Worm (Caenorhabditis elegans) whole organism, young adult: ENCODE measurements around the gene C01G6.9.

ENCODE experiments used
- B0035.1 ChIP-seq: sonication (generic microtip); optimal IDR thresholded peaks from 2 replicates; lab custom pipeline; 2016; ENCODE audit warnings: missing genetic modification characterization, mild to moderate bottlenecking, missing compliant biosample characterization, missing genotype, missing genetic modification reagents
- F10E7.11 ChIP-seq: sonication (generic microtip); optimal IDR thresholded peaks from 2 replicates; lab custom pipeline; 2017; ENCODE audit warnings: mild to moderate bottlenecking, missing genetic modification characterization, moderate library complexity, missing compliant biosample characterization
- F22D6.2 ChIP-seq: sonication (generic microtip); optimal IDR thresholded peaks from 2 replicates; lab custom pipeline; 2016; ENCODE audit warnings: mild to moderate bottlenecking, missing genetic modification characterization, missing compliant biosample characterization
- F33H1.4 ChIP-seq: fragments of 200-800 bp; sonication (Bioruptor generic); IDR thresholded peaks from 2 replicates; pipeline ENCODE4 v1.3.6; 2022; ENCODE audit warnings: missing genetic modification reagents, missing genetic modification characterization, missing compliant biosample characterization
- K11D2.4 ChIP-seq: fragments of 200-800 bp; sonication (Bioruptor generic); IDR thresholded peaks from 2 replicates; pipeline ENCODE4 v1.3.6; 2022; ENCODE audit warnings: missing genetic modification reagents, missing genetic modification characterization, missing compliant biosample characterization
- K12H6.12 ChIP-seq: fragments of 200-800 bp; sonication (Bioruptor generic); optimal IDR thresholded peaks from 2 replicates; lab custom pipeline; 2018; ENCODE audit warnings: mild to moderate bottlenecking, missing genetic modification characterization, missing compliant biosample characterization
- ZK185.1 ChIP-seq: sonication (generic microtip); optimal IDR thresholded peaks from 2 replicates; lab custom pipeline; 2016; ENCODE audit warnings: mild to moderate bottlenecking, missing genetic modification characterization, missing compliant biosample characterization; ENCODE audit not compliant: poor library complexity, severe bottlenecking
- akir-1 ChIP-seq: fragments of 200-800 bp; sonication (Bioruptor generic); optimal IDR thresholded peaks from 2 replicates; lab custom pipeline; 2018; ENCODE audit warnings: mild to moderate bottlenecking, missing genetic modification characterization, moderate library complexity, missing compliant biosample characterization
- aptf-2 ChIP-seq: fragments of 200-800 bp; sonication (Bioruptor generic); conservative IDR thresholded peaks from 2 replicates; pipeline ENCODE4 v1.3.6; 2022; ENCODE audit warnings: missing genetic modification reagents, missing genetic modification characterization, missing compliant biosample characterization
- atf-7 ChIP-seq: sonication (generic microtip); optimal IDR thresholded peaks from 2 replicates; lab custom pipeline; 2017; ENCODE audit warnings: mild to moderate bottlenecking, missing genetic modification characterization, missing compliant biosample characterization
- attf-5 ChIP-seq: fragments of 200-800 bp; sonication (Bioruptor generic); optimal IDR thresholded peaks from 2 replicates; lab custom pipeline; 2018; ENCODE audit warnings: mild to moderate bottlenecking, missing genetic modification characterization, missing compliant biosample characterization
- bed-2 ChIP-seq: fragments of 200-800 bp; sonication (Bioruptor generic); IDR thresholded peaks from 2 replicates; pipeline ENCODE4 v1.3.6; 2022; ENCODE audit warnings: missing genetic modification reagents, missing genetic modification characterization, missing compliant biosample characterization
- cebp-1 ChIP-seq, 2 experiments: fragments of 200-800 bp in 1 of 2; sonication (Bioruptor generic) in 1 of 2; sonication (generic microtip) in 1 of 2; IDR thresholded peaks in 1 of 2; optimal IDR thresholded peaks in 1 of 2; 2 replicates each; pipeline versions ENCODE4 v1.3.6 to Lab custom; 2017 to 2022; ENCODE audit warnings: missing compliant biosample characterization in 2 of 2, missing genetic modification characterization in 2 of 2, mild to moderate bottlenecking in 1 of 2, missing genetic modification reagents in 1 of 2, moderate library complexity in 1 of 2
- die-1 ChIP-seq: sonication (generic microtip); optimal IDR thresholded peaks from 2 replicates; lab custom pipeline; 2016; ENCODE audit warnings: missing genotype, mild to moderate bottlenecking, missing genetic modification characterization, missing compliant biosample characterization
- dox-1 ChIP-seq: fragments of 200-800 bp; sonication (Bioruptor generic); IDR thresholded peaks from 2 replicates; pipeline ENCODE4 v1.3.6; 2022; ENCODE audit warnings: missing genetic modification reagents, missing genetic modification characterization, missing compliant biosample characterization
- dpl-1 ChIP-seq: fragments of 150-350 bp; optimal IDR thresholded peaks from 2 replicates; lab custom pipeline; 2014; ENCODE audit warnings: missing biosample characterization, missing genetic modification reagents, missing genetic modification characterization
- efl-1 ChIP-seq: fragments of 150-350 bp; optimal IDR thresholded peaks from 2 replicates; lab custom pipeline; 2014; ENCODE audit warnings: missing biosample characterization, missing genetic modification reagents, missing genetic modification characterization
- egl-44 ChIP-seq: fragments of 200-800 bp; sonication (Bioruptor generic); IDR thresholded peaks from 2 replicates; pipeline ENCODE4 v1.3.6; 2022; ENCODE audit warnings: missing genetic modification reagents, missing genetic modification characterization, missing compliant biosample characterization
- gei-17 ChIP-seq: fragments of 200-800 bp; sonication (Bioruptor generic); optimal IDR thresholded peaks from 2 replicates; lab custom pipeline; 2018; ENCODE audit warnings: mild to moderate bottlenecking, missing genetic modification characterization, missing compliant biosample characterization
- hlh-12 ChIP-seq: sonication (generic microtip); optimal IDR thresholded peaks from 2 replicates; lab custom pipeline; 2016; ENCODE audit warnings: missing genetic modification characterization, missing compliant biosample characterization
- hmg-1.2 ChIP-seq: fragments of 200-800 bp; sonication (Bioruptor generic); IDR thresholded peaks from 2 replicates; pipeline ENCODE4 v1.3.6; 2022; ENCODE audit warnings: missing genetic modification reagents, missing genetic modification characterization, missing compliant biosample characterization
- hrde-1 ChIP-seq: sonication (generic microtip); optimal IDR thresholded peaks from 2 replicates; lab custom pipeline; 2016; ENCODE audit warnings: missing genetic modification characterization, mild to moderate bottlenecking, missing compliant biosample characterization, moderate library complexity, missing genotype, missing genetic modification reagents, borderline replicate concordance
- lag-1 ChIP-seq: fragments of 200-800 bp; sonication (Bioruptor generic); IDR thresholded peaks from 2 replicates; pipeline ENCODE4 v1.3.6; 2022; ENCODE audit warnings: missing genetic modification reagents, missing genetic modification characterization, missing compliant biosample characterization
- let-526 ChIP-seq: fragments of 200-800 bp; sonication (Bioruptor generic); IDR thresholded peaks from 2 replicates; pipeline ENCODE4 v1.3.6; 2022; ENCODE audit warnings: missing genetic modification reagents, missing genetic modification characterization, missing compliant biosample characterization
- let-607 ChIP-seq, 2 experiments: fragments of 200-800 bp in 1 of 2; sonication (Bioruptor generic) in 1 of 2; sonication (generic microtip) in 1 of 2; optimal IDR thresholded peaks; 2 replicates each; lab custom pipeline; 2016 to 2018; ENCODE audit warnings: mild to moderate bottlenecking in 2 of 2, missing compliant biosample characterization in 2 of 2, missing genetic modification characterization in 2 of 2, moderate library complexity in 2 of 2, missing genotype in 1 of 2
- lin-40 ChIP-seq: sonication (generic microtip); optimal IDR thresholded peaks from 2 replicates; lab custom pipeline; 2016; ENCODE audit warnings: missing genetic modification characterization, mild to moderate bottlenecking, missing compliant biosample characterization, missing genotype, missing genetic modification reagents
- lin-54 ChIP-seq: fragments of 200-800 bp; sonication (Bioruptor generic); optimal IDR thresholded peaks from 2 replicates; lab custom pipeline; 2018; ENCODE audit warnings: mild to moderate bottlenecking, missing genetic modification characterization, missing compliant biosample characterization
- madf-10 ChIP-seq: sonication (generic microtip); optimal IDR thresholded peaks from 2 replicates; lab custom pipeline; 2016; ENCODE audit warnings: mild to moderate bottlenecking, missing genetic modification characterization, missing compliant biosample characterization
- madf-8 ChIP-seq: fragments of 200-800 bp; sonication (Bioruptor generic); conservative IDR thresholded peaks from 2 replicates; pipeline ENCODE4 v1.3.6; 2022; ENCODE audit warnings: missing genetic modification reagents, missing genetic modification characterization, missing compliant biosample characterization
- mel-28 ChIP-seq: sonication (generic microtip); optimal IDR thresholded peaks from 2 replicates; lab custom pipeline; 2016; ENCODE audit warnings: borderline replicate concordance, mild to moderate bottlenecking, missing genetic modification characterization, missing compliant biosample characterization
- mxl-1 ChIP-seq: sonication (generic microtip); optimal IDR thresholded peaks from 2 replicates; lab custom pipeline; 2016; ENCODE audit warnings: missing genetic modification characterization, missing compliant biosample characterization
- nfya-1 ChIP-seq: sonication (generic microtip); optimal IDR thresholded peaks from 2 replicates; lab custom pipeline; 2017; ENCODE audit warnings: antibody characterized with exemption, missing compliant biosample characterization, missing genetic modification characterization, borderline replicate concordance; ENCODE audit not compliant: insufficient read depth
- nfya-2 ChIP-seq: fragments of 200-800 bp; sonication (Bioruptor generic); IDR thresholded peaks from 2 replicates; pipeline ENCODE4 v1.3.6; 2022; ENCODE audit warnings: missing genetic modification reagents, missing genetic modification characterization, missing compliant biosample characterization
- pha-4 ChIP-seq: fragments of 150-350 bp; sonication (generic microtip); optimal IDR thresholded peaks from 2 replicates; lab custom pipeline; 2014; ENCODE audit warnings: missing biosample characterization, missing genetic modification reagents, missing genetic modification characterization
- rec-8 ChIP-seq, 2 experiments: sonication (generic microtip); optimal IDR thresholded peaks; 2 replicates each; lab custom pipeline; 2016; ENCODE audit warnings: mild to moderate bottlenecking in 2 of 2, missing genetic modification characterization in 2 of 2, missing genetic modification reagents in 2 of 2, missing genotype in 2 of 2, missing biosample characterization in 1 of 2, missing compliant biosample characterization in 1 of 2, moderate library complexity in 1 of 2
- rpc-1 ChIP-seq, 2 experiments: fragments of 150-350 bp in 1 of 2; sonication (generic microtip) in 1 of 2; optimal IDR thresholded peaks; 2 replicates each; lab custom pipeline; 2014 to 2018; ENCODE audit warnings: missing biosample characterization in 1 of 2, missing genetic modification characterization in 1 of 2, missing genetic modification reagents in 1 of 2, missing genotype in 1 of 2
- sdz-38 ChIP-seq: sonication (generic microtip); optimal IDR thresholded peaks from 2 replicates; lab custom pipeline; 2016; ENCODE audit warnings: missing genotype, missing genetic modification characterization, missing compliant biosample characterization
- snpc-3.4 ChIP-seq: sonication (generic microtip); optimal IDR thresholded peaks from 2 replicates; lab custom pipeline; 2017; ENCODE audit warnings: missing genetic modification characterization, mild to moderate bottlenecking, missing compliant biosample characterization, antibody characterized with exemption, moderate library complexity, missing genotype, missing genetic modification reagents
- snpc-4 ChIP-seq, 5 experiments: fragments of 150-350 bp in 1 of 5; sonication (generic microtip) in 4 of 5; optimal IDR thresholded peaks; 2 replicates each; lab custom pipeline; 2014 to 2018; ENCODE audit warnings: missing genetic modification characterization in 5 of 5, missing biosample characterization in 3 of 5, antibody characterized with exemption in 2 of 5, mild to moderate bottlenecking in 2 of 5, missing compliant biosample characterization in 2 of 5, missing genotype in 2 of 5, moderate library complexity in 2 of 5, missing genetic modification reagents in 1 of 5
- sptf-2 ChIP-seq: fragments of 200-800 bp; sonication (Bioruptor generic); optimal IDR thresholded peaks from 2 replicates; lab custom pipeline; 2018; ENCODE audit warnings: mild to moderate bottlenecking, missing genetic modification characterization, missing compliant biosample characterization
- tbp1 ChIP-seq: fragments of 200-800 bp; sonication (Bioruptor generic); optimal IDR thresholded peaks from 2 replicates; lab custom pipeline; 2018; ENCODE audit warnings: mild to moderate bottlenecking, missing genetic modification characterization, missing compliant biosample characterization
- zim-3 ChIP-seq: sonication (generic microtip); optimal IDR thresholded peaks from 2 replicates; lab custom pipeline; 2017; ENCODE audit warnings: mild to moderate bottlenecking, missing genetic modification characterization, moderate library complexity, missing compliant biosample characterization
- ztf-28 ChIP-seq: fragments of 200-800 bp; sonication (Bioruptor generic); IDR thresholded peaks from 2 replicates; pipeline ENCODE4 v1.3.6; 2022; ENCODE audit warnings: missing genetic modification reagents, missing genetic modification characterization, missing compliant biosample characterization
- ztf-6 ChIP-seq: fragments of 200-800 bp; sonication (Bioruptor generic); IDR thresholded peaks from 2 replicates; pipeline ENCODE4 v1.3.6; 2022; ENCODE audit warnings: missing genetic modification reagents, missing genetic modification characterization, missing compliant biosample characterization

Gene C01G6.9

ce11 chrII:9282787-9283186 lies 12.8 kb downstream of the C01G6.9 start (continued):
- TF ChIP-seq ZK185.1 (peak; percentile 87), hlh-12 (no peak), attf-5 (peak; percentile 82), ztf-28 (GFP tag; lab: Robert Waterston, UW) (no peak), snpc-3.4 (tag; lab: Kevin White, UChicago) (no peak), rpc-1 (optimal IDR thresholded peaks at IDR 0.05; lab: Kevin White, UChicago) (no peak), rpc-1 (tag; optimal IDR thresholded peaks at IDR 0.05; lab: Kevin White, UChicago) (no peak), let-526 (GFP tag; lab: Robert Waterston, UW) (no peak), snpc-4 (GFP tag; optimal IDR thresholded peaks at IDR 0.05; lab: Kevin White, UChicago) (no peak), snpc-4 (tag; optimal IDR thresholded peaks at IDR 0.05; lab: Kevin White, UChicago) (peak; percentile 59 to 79 (median 70)), pha-4 (no peak), efl-1 (no peak), B0035.1 (peak; percentile 56), F10E7.11 (tag; lab: Kevin White, UChicago) (no peak), die-1 (peak; percentile 32), let-607 (tag; optimal IDR thresholded peaks at IDR 0.05; lab: Kevin White, UChicago) (peak; percentile 58 to 62), bed-2 (GFP tag; lab: Robert Waterston, UW) (no peak), rec-8 (tag; optimal IDR thresholded peaks at IDR 0.05; lab: Kevin White, UChicago) (no peak), mel-28 (tag; lab: Kevin White, UChicago) (no peak), nfya-2 (GFP tag; lab: Robert Waterston, UW) (no peak), F33H1.4 (GFP tag; lab: Robert Waterston, UW) (no peak), gei-17 (GFP tag; lab: Kevin White, UChicago) (peak; percentile 42), madf-10 (tag; lab: Kevin White, UChicago) (peak; percentile 77), sdz-38 (tag; lab: Kevin White, UChicago) (no peak), akir-1 (GFP tag; lab: Kevin White, UChicago) (no peak), egl-44 (GFP tag; lab: Robert Waterston, UW) (0 out of 2 replicates have a peak, but pooled peaks have one; percentile 67), F22D6.2 (tag; lab: Kevin White, UChicago) (peak; percentile 34), mxl-1 (tag; lab: Kevin White, UChicago) (no peak), K11D2.4 (GFP tag; lab: Robert Waterston, UW) (peak; percentile 65; the same call in 1 of the 2 replicates), dpl-1 (no peak)

ce11 chrII:9282065-9282464 lies 13.6 kb downstream of the C01G6.9 start:
- no peak for TF ChIP-seq atf-7

DNA sequence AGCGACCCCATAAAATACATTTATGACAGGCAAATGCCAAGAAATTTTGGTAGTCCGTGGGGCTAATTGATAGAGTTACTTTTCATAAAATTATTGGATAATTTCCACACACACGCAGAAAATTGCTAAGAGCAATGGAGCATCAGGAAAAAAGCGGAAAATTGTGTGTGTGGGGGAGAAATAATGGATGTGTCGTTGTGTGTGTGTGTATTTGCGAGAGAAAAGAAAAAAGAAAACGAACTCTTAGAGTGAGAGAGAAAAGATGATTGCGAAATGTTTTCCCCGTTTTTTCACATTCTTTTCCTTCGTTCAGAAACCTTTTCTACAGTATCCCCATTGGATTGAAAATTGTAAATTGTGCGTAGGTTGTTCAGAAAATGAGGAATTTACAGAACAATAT lies 14.0 kb downstream of the C01G6.9 start:
- TF ChIP-seq bed-2 (GFP tag; lab: Robert Waterston, UW): no peak
- TF ChIP-seq lin-54 (GFP tag; lab: Kevin White, UChicago): no peak
- no peak for TF ChIP-seq madf-8 (GFP tag; lab: Robert Waterston, UW)
- TF ChIP-seq pha-4: no peak
- TF ChIP-seq lag-1: no peak
- peak; percentile 26; the same call in 1 of the 2 replicates for TF ChIP-seq dox-1
- no peak for TF ChIP-seq zim-3 (tag; lab: Kevin White, UChicago)
- no peak for TF ChIP-seq hrde-1 (tag; lab: Kevin White, UChicago)
- TF ChIP-seq cebp-1 (GFP tag; IDR thresholded peaks at IDR 0.05; lab: Robert Waterston, UW): peak; percentile 86; the same call in 1 of the 2 replicates
- peak; percentile 96 for TF ChIP-seq cebp-1 (tag; optimal IDR thresholded peaks at IDR 0.05; lab: Kevin White, UChicago)
- no peak for TF ChIP-seq nfya-1 (tag; lab: Kevin White, UChicago)
- no peak for TF ChIP-seq snpc-4 (GFP tag; optimal IDR thresholded peaks at IDR 0.05; lab: Kevin White, UChicago)
- no peak for TF ChIP-seq snpc-4 (tag; optimal IDR thresholded peaks at IDR 0.05; lab: Kevin White, UChicago)
- TF ChIP-seq aptf-2 (GFP tag; lab: Robert Waterston, UW): no peak
- no peak for TF ChIP-seq sptf-2 (GFP tag; lab: Kevin White, UChicago)
- TF ChIP-seq tbp1: no peak
- peak; percentile 21; the same call in 1 of the 2 replicates for TF ChIP-seq hmg-1.2 (GFP tag; lab: Robert Waterston, UW)
- TF ChIP-seq F22D6.2 (tag; lab: Kevin White, UChicago): no peak
- no peak for TF ChIP-seq ztf-6
- TF ChIP-seq K12H6.12: peak; percentile 70
- peak; percentile 0 for TF ChIP-seq lin-40 (tag; lab: Kevin White, UChicago)
